Worm (Caenorhabditis elegans): ENCODE data around the gene srw-85.

The srw-85 gene

ce11 chrV:19410663-19411062, 20.3 kb downstream of the srw-85 start, which contains the start of gene C25F9.5 (continued):
- no peak for TF ChIP-seq daf-12 (tag; optimal IDR thresholded peaks at IDR 0.05)

ce11 chrV:19405276-19405815, 25.6 kb downstream of the srw-85 start, which contains the start of the genes C25F9.6 and C25F9.10:
C25F9.6 (minus strand) TSS chrV:19405326.
C25F9.10 (plus strand) TSS chrV:19405729.
- TF ChIP-seq pqm-1 (tag; optimal IDR thresholded peaks at IDR 0.05) = peak; percentile 35
- TF ChIP-seq ceh-16 (tag; optimal IDR thresholded peaks at IDR 0.05) = no peak
- peak; percentile 60 for TF ChIP-seq elt-2 (tag; optimal IDR thresholded peaks at IDR 0.05)
- peak; percentile 35 for TF ChIP-seq pha-4 (tag; optimal IDR thresholded peaks at IDR 0.05)
- TF ChIP-seq elt-3 (tag; optimal IDR thresholded peaks at IDR 0.05) = no peak
- no peak for TF ChIP-seq nhr-76 (tag; optimal IDR thresholded peaks at IDR 0.05)
- no peak for TF ChIP-seq mdl-1 (tag; optimal IDR thresholded peaks at IDR 0.05)

- TF ChIP-seq lin-39 (tag; optimal IDR thresholded peaks at IDR 0.05) = no peak
- TF ChIP-seq unc-62 (GFP tag; optimal IDR thresholded peaks at IDR 0.05) = no peak
- TF ChIP-seq elt-1 (tag; optimal IDR thresholded peaks at IDR 0.05) = no peak
- no peak for TF ChIP-seq mdl-1 (tag; optimal IDR thresholded peaks at IDR 0.05)
- TF ChIP-seq sea-2 (GFP tag; optimal IDR thresholded peaks at IDR 0.05) = no peak
- TF ChIP-seq ceh-82 (tag; optimal IDR thresholded peaks at IDR 0.05) = no peak
- TF ChIP-seq daf-12 (tag; optimal IDR thresholded peaks at IDR 0.05) = no peak
- TF ChIP-seq nhr-76 (tag; optimal IDR thresholded peaks at IDR 0.05) = no peak
- TF ChIP-seq elt-3 (tag; optimal IDR thresholded peaks at IDR 0.05) = no peak
- no peak for TF ChIP-seq ztf-11 (tag; optimal IDR thresholded peaks at IDR 0.05)
- TF ChIP-seq nhr-25 (tag; optimal IDR thresholded peaks at IDR 0.05) = no peak
- TF ChIP-seq lin-15B (tag; optimal IDR thresholded peaks at IDR 0.05) = no peak
- no peak for TF ChIP-seq pha-4 (tag; optimal IDR thresholded peaks at IDR 0.05)
- TF ChIP-seq eor-1 (tag; optimal IDR thresholded peaks at IDR 0.05) = no peak
- TF ChIP-seq mml-1 (tag; optimal IDR thresholded peaks at IDR 0.05) = no peak
- TF ChIP-seq fkh-2 (tag; optimal IDR thresholded peaks at IDR 0.05) = no peak
- no peak for TF ChIP-seq tbx-2 (tag; optimal IDR thresholded peaks at IDR 0.05)
- no peak for TF ChIP-seq ama-1 (optimal IDR thresholded peaks at IDR 0.05)
- no peak for TF ChIP-seq nfya-1 (tag; optimal IDR thresholded peaks at IDR 0.05; ENCODE audit: insufficient read depth)
Measured at ce11 chrV:19403619-19404018, 27.3 kb downstream of the srw-85 start.

ce11 chrV:19402855-19403254, 28.1 kb downstream of the srw-85 start, which contains the start of gene C25F9.12:
C25F9.12 (minus strand) TSS chrV:19402955.
- no peak for TF ChIP-seq hmg-11 (tag; optimal IDR thresholded peaks at IDR 0.05)
- no peak for TF ChIP-seq pha-4 (tag; optimal IDR thresholded peaks at IDR 0.05)
- TF ChIP-seq ztf-11 (tag; optimal IDR thresholded peaks at IDR 0.05) = no peak
- TF ChIP-seq eor-1 (tag; optimal IDR thresholded peaks at IDR 0.05) = no peak
- TF ChIP-seq R02D3.7 (tag; optimal IDR thresholded peaks at IDR 0.05) = no peak
- TF ChIP-seq nhr-28 (tag; optimal IDR thresholded peaks at IDR 0.05) = no peak
- no peak for TF ChIP-seq daf-12 (tag; optimal IDR thresholded peaks at IDR 0.05)
- no peak for TF ChIP-seq skn-1 (tag; optimal IDR thresholded peaks at IDR 0.05)
- no peak for TF ChIP-seq egl-5 (tag; optimal IDR thresholded peaks at IDR 0.05)
- TF ChIP-seq nfya-1 (tag; optimal IDR thresholded peaks at IDR 0.05; ENCODE audit: insufficient read depth) = no peak
- no peak for TF ChIP-seq nhr-237 (tag; optimal IDR thresholded peaks at IDR 0.05)
- TF ChIP-seq egl-27 (tag; optimal IDR thresholded peaks at IDR 0.05) = no peak
- no peak for TF ChIP-seq ztf-4 (tag; optimal IDR thresholded peaks at IDR 0.05)
- TF ChIP-seq nhr-76 (tag; optimal IDR thresholded peaks at IDR 0.05) = no peak
- TF ChIP-seq mml-1 (tag; optimal IDR thresholded peaks at IDR 0.05) = no peak
- TF ChIP-seq ceh-9 (tag; optimal IDR thresholded peaks at IDR 0.05) = no peak
- TF ChIP-seq elt-1 (tag; optimal IDR thresholded peaks at IDR 0.05) = no peak

- TF ChIP-seq R02D3.7 (tag; optimal IDR thresholded peaks at IDR 0.05) (no peak), pha-4 (tag; optimal IDR thresholded peaks at IDR 0.05) (peak; percentile 27), zag-1 (tag; optimal IDR thresholded peaks at IDR 0.05) (no peak), elt-2 (tag; optimal IDR thresholded peaks at IDR 0.05) (peak; percentile 52), pqm-1 (tag; optimal IDR thresholded peaks at IDR 0.05) (peak; percentile 53), hmg-11 (tag; optimal IDR thresholded peaks at IDR 0.05) (no peak)
Measured at ce11 chrV:19401429-19401828, 29.5 kb downstream of the srw-85 start.

- TF ChIP-seq ceh-28 (tag; optimal IDR thresholded peaks at IDR 0.05) = no peak
- TF ChIP-seq ama-1 (optimal IDR thresholded peaks at IDR 0.05) = no peak
- TF ChIP-seq hmg-11 (tag; optimal IDR thresholded peaks at IDR 0.05) = no peak
- TF ChIP-seq mdl-1 (tag; optimal IDR thresholded peaks at IDR 0.05) = no peak
- TF ChIP-seq nhr-23 (tag; optimal IDR thresholded peaks at IDR 0.05) = no peak
- no peak for TF ChIP-seq ceh-82 (tag; optimal IDR thresholded peaks at IDR 0.05)
- no peak for TF ChIP-seq nhr-237 (tag; optimal IDR thresholded peaks at IDR 0.05)
- TF ChIP-seq R02D3.7 (tag; optimal IDR thresholded peaks at IDR 0.05) = no peak
- TF ChIP-seq unc-39 (tag; optimal IDR thresholded peaks at IDR 0.05) = no peak
- no peak for TF ChIP-seq nhr-76 (tag; optimal IDR thresholded peaks at IDR 0.05)
- TF ChIP-seq ztf-11 (tag; optimal IDR thresholded peaks at IDR 0.05) = no peak
- no peak for TF ChIP-seq zag-1 (tag; optimal IDR thresholded peaks at IDR 0.05)
- TF ChIP-seq unc-62 (GFP tag; optimal IDR thresholded peaks at IDR 0.05) = no peak
Measured at ce11 chrV:19400619-19401018, 30.3 kb downstream of the srw-85 start, which contains the start of gene srw-86. srw-86 (minus strand) TSS chrV:19400719.

Measured in whole organism, L3 larva.